Worm (Caenorhabditis elegans) whole organism, L1 larva: ENCODE data around the gene H03G16.1.
A peak's percentile ranks its signal among the peaks of the same experiment; 100 is the strongest.

Source experiments
- Y116A8C.19 ChIP-seq: sonication (generic microtip); optimal IDR thresholded peaks from 2 replicates; lab custom pipeline; 2016; ENCODE audit warnings: missing compliant biosample characterization, missing genetic modification characterization, borderline replicate concordance
- aha-1 ChIP-seq: fragments of 150-350 bp; optimal IDR thresholded peaks from 2 replicates; lab custom pipeline; 2014; ENCODE audit warnings: missing biosample characterization, missing genetic modification characterization
- ama-1 ChIP-seq: fragments of 150-350 bp; optimal IDR thresholded peaks from 2 replicates; lab custom pipeline; 2014
- blmp-1 ChIP-seq: fragments of 150-350 bp; optimal IDR thresholded peaks from 2 replicates; lab custom pipeline; 2014; ENCODE audit warnings: missing biosample characterization, missing genetic modification characterization
- ceh-63 ChIP-seq: fragments of 200-800 bp; sonication (Bioruptor generic); optimal IDR thresholded peaks from 2 replicates; lab custom pipeline; 2018; ENCODE audit warnings: mild to moderate bottlenecking, missing genetic modification characterization, missing compliant biosample characterization
- ceh-82 ChIP-seq, 3 experiments: fragments of 150-350 bp in 1 of 3; sonication (generic microtip) in 2 of 3; optimal IDR thresholded peaks; 2 replicates each; lab custom pipeline; 2014 to 2017; ENCODE audit warnings: missing biosample characterization in 3 of 3, missing genetic modification characterization in 3 of 3
- efl-1 ChIP-seq, 4 experiments: fragments of 150-350 bp; optimal IDR thresholded peaks in 3 of 4; peaks in 1 of 4; 1 replicate in 1 of 4; 2 replicates in 3 of 4; lab custom pipeline; 2014; ENCODE audit warnings: missing biosample characterization in 2 of 4, missing genetic modification characterization in 2 of 4, missing genetic modification reagents in 2 of 4
- elt-2 ChIP-seq: sonication (generic microtip); optimal IDR thresholded peaks from 2 replicates; lab custom pipeline; 2016; ENCODE audit warnings: missing genetic modification characterization, mild to moderate bottlenecking, inconsistent platforms, missing compliant biosample characterization, missing genetic modification reagents
- elt-3 ChIP-seq, 6 experiments: fragments of 150-350 bp in 1 of 6; sonication (generic microtip); optimal IDR thresholded peaks; 2 replicates each; lab custom pipeline; 2017 to 2018; ENCODE audit warnings: missing biosample characterization in 6 of 6, missing genetic modification characterization in 6 of 6, inconsistent platforms in 1 of 6
- fkh-4 ChIP-seq: sonication (generic microtip); optimal IDR thresholded peaks from 2 replicates; lab custom pipeline; 2016; ENCODE audit warnings: missing compliant biosample characterization, missing genetic modification characterization, borderline replicate concordance
- fkh-8 ChIP-seq: sonication (generic microtip); optimal IDR thresholded peaks from 2 replicates; lab custom pipeline; 2016; ENCODE audit warnings: mild to moderate bottlenecking, missing genetic modification characterization, missing compliant biosample characterization
- grh-1 ChIP-seq: fragments of 200-800 bp; sonication (Bioruptor generic); IDR thresholded peaks from 2 replicates; pipeline ENCODE4 v1.3.6; 2022; ENCODE audit warnings: missing genetic modification reagents, missing genetic modification characterization, missing compliant biosample characterization
- irx-1 ChIP-seq: sonication (generic microtip); optimal IDR thresholded peaks from 2 replicates; lab custom pipeline; 2016; ENCODE audit warnings: missing genetic modification characterization, missing compliant biosample characterization
- lin-14 ChIP-seq: fragments of 200-800 bp; sonication (Bioruptor generic); optimal IDR thresholded peaks from 2 replicates; lab custom pipeline; 2018; ENCODE audit warnings: mild to moderate bottlenecking, missing genetic modification characterization, moderate library complexity, missing compliant biosample characterization
- lin-35 ChIP-seq, 2 experiments: fragments of 150-350 bp; optimal IDR thresholded peaks; 2 replicates each; lab custom pipeline; 2014; ENCODE audit warnings: missing biosample characterization in 2 of 2, missing genetic modification characterization in 2 of 2, missing genetic modification reagents in 2 of 2
- lsy-2 ChIP-seq, 2 experiments: fragments of 150-350 bp; optimal IDR thresholded peaks; 2 replicates each; lab custom pipeline; 2014; ENCODE audit warnings: missing biosample characterization in 2 of 2, missing genetic modification characterization in 2 of 2
- mdl-1 ChIP-seq, 2 experiments: fragments of 150-350 bp; optimal IDR thresholded peaks; 2 replicates each; lab custom pipeline; 2014 to 2017; ENCODE audit warnings: missing biosample characterization in 2 of 2, missing genetic modification characterization in 2 of 2, inconsistent platforms in 1 of 2
- nhr-19 ChIP-seq: fragments of 200-800 bp; sonication (Bioruptor generic); conservative IDR thresholded peaks from 2 replicates; pipeline ENCODE4 v1.3.6; 2022; ENCODE audit warnings: missing genetic modification characterization, missing compliant biosample characterization
- nhr-20 ChIP-seq: sonication (generic microtip); optimal IDR thresholded peaks from 2 replicates; lab custom pipeline; 2016; ENCODE audit warnings: mild to moderate bottlenecking, missing genetic modification characterization, missing compliant biosample characterization
- nhr-237 ChIP-seq: fragments of 150-350 bp; optimal IDR thresholded peaks from 2 replicates; lab custom pipeline; 2014; ENCODE audit warnings: missing biosample characterization, missing genetic modification characterization
- nhr-28 ChIP-seq: fragments of 150-350 bp; optimal IDR thresholded peaks from 2 replicates; lab custom pipeline; 2014; ENCODE audit warnings: missing biosample characterization, missing genetic modification characterization
- nhr-47 ChIP-seq: sonication (generic microtip); optimal IDR thresholded peaks from 2 replicates; lab custom pipeline; 2016; ENCODE audit warnings: mild to moderate bottlenecking, missing genetic modification characterization, moderate library complexity, missing compliant biosample characterization
- nhr-71 ChIP-seq: sonication (generic microtip); optimal IDR thresholded peaks from 2 replicates; lab custom pipeline; 2016; ENCODE audit warnings: mild to moderate bottlenecking, missing genetic modification characterization, moderate library complexity, missing compliant biosample characterization
- nhr-76 ChIP-seq: sonication (generic microtip); optimal IDR thresholded peaks from 2 replicates; lab custom pipeline; 2017; ENCODE audit warnings: missing biosample characterization, missing genetic modification characterization
- nhr-85 ChIP-seq: sonication (generic microtip); peaks from one replicate; lab custom pipeline; 2016; ENCODE audit warnings: missing genetic modification characterization, inconsistent platforms, missing compliant biosample characterization
- nhr-90 ChIP-seq: sonication (generic microtip); optimal IDR thresholded peaks from 2 replicates; lab custom pipeline; 2016; ENCODE audit warnings: mild to moderate bottlenecking, missing genetic modification characterization, missing compliant biosample characterization; ENCODE audit not compliant: poor library complexity
- pax-3 ChIP-seq: fragments of 200-800 bp; sonication (Bioruptor generic); optimal IDR thresholded peaks from 2 replicates; lab custom pipeline; 2018; ENCODE audit warnings: mild to moderate bottlenecking, missing genetic modification characterization, moderate library complexity, missing compliant biosample characterization
- pqm-1 ChIP-seq: sonication (generic microtip); optimal IDR thresholded peaks from 3 replicates; lab custom pipeline; 2017; ENCODE audit warnings: missing biosample characterization, missing genetic modification characterization
- rnt-1 ChIP-seq: sonication (generic microtip); optimal IDR thresholded peaks from 2 replicates; lab custom pipeline; 2016; ENCODE audit warnings: mild to moderate bottlenecking, missing genetic modification characterization, moderate library complexity, missing compliant biosample characterization
- skn-1 ChIP-seq: fragments of 150-350 bp; optimal IDR thresholded peaks from 2 replicates; lab custom pipeline; 2014; ENCODE audit warnings: missing biosample characterization, missing genetic modification characterization
- snu-23 ChIP-seq: sonication (generic microtip); optimal IDR thresholded peaks from 2 replicates; lab custom pipeline; 2016; ENCODE audit warnings: missing genetic modification characterization, missing compliant biosample characterization
- swsn-7 ChIP-seq: sonication (generic microtip); optimal IDR thresholded peaks from 2 replicates; lab custom pipeline; 2016; ENCODE audit warnings: missing genetic modification characterization, missing compliant biosample characterization
- tbx-2 ChIP-seq: sonication (generic microtip); optimal IDR thresholded peaks from 2 replicates; lab custom pipeline; 2016; ENCODE audit warnings: missing genetic modification characterization, missing compliant biosample characterization
- unc-130 ChIP-seq: fragments of 150-350 bp; optimal IDR thresholded peaks from 2 replicates; lab custom pipeline; 2017; ENCODE audit warnings: missing biosample characterization, missing genetic modification characterization, inconsistent platforms
- unc-86 ChIP-seq: sonication (generic microtip); optimal IDR thresholded peaks from 2 replicates; lab custom pipeline; 2016; ENCODE audit warnings: missing genetic modification characterization, missing compliant biosample characterization
- vab-15 ChIP-seq: sonication (generic microtip); optimal IDR thresholded peaks from 2 replicates; lab custom pipeline; 2017; ENCODE audit warnings: missing genotype, mild to moderate bottlenecking, missing genetic modification characterization, missing compliant biosample characterization
- ztf-11 ChIP-seq, 2 experiments: sonication (generic microtip); optimal IDR thresholded peaks; 2 replicates each; lab custom pipeline; 2016 to 2017; ENCODE audit warnings: missing genetic modification characterization in 2 of 2, missing biosample characterization in 1 of 2, missing compliant biosample characterization in 1 of 2
- ztf-4 ChIP-seq: fragments of 150-350 bp; optimal IDR thresholded peaks from 2 replicates; lab custom pipeline; 2014; ENCODE audit warnings: missing biosample characterization, missing genetic modification characterization

H03G16.1 gene

DNA sequence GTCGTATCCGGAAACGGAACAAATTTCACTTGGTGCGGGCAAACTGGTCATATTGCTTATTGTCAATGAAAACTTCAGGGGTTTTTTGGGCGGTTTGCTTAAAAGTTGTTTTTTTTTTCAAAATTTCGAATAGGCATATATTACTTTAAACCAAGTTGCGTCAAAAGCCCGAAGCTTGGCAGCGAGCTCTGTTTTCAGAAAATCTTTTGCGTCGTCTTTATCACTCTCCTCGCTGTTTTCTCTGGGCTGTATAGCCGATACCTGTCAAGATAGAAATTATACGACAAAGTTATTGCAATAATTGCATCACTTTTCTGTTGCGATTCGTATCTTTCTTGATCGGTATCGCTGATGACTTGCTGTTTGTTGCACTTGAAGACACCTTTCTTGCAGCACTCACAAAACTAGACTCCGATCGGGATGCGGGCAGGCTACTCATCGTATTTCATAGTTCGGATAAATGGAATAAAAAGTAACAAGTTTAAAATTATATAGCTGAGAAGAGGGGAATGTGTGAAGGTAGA, 22.4 kb downstream of the H03G16.1 start, which contains the start of the genes H40L08.3 and H40L08.9:
Gene H40L08.3 (minus strand): TSS at position 51 of the 524 bp plus-strand sequence.
Gene H40L08.9 (minus strand): TSS at position 439 of the 524 bp plus-strand sequence.
- peak; percentile 47 for TF ChIP-seq nhr-20 (tag; lab: Kevin White, UChicago)
- TF ChIP-seq lin-14 = peak; percentile 21
- TF ChIP-seq nhr-71 (tag; lab: Kevin White, UChicago) = peak; percentile 4
- peak; percentile 3 for TF ChIP-seq rnt-1
- TF ChIP-seq elt-3 (tag; optimal IDR thresholded peaks at IDR 0.05; lab: Kevin White, UChicago) = peak in 2 of 6 experiments; percentile 31 to 35
- TF ChIP-seq Y116A8C.19 (tag; lab: Kevin White, UChicago) = no peak
- TF ChIP-seq unc-86 = no peak
- peak; percentile 72 for TF ChIP-seq nhr-85
- TF ChIP-seq ceh-82 (tag; optimal IDR thresholded peaks at IDR 0.05; lab: Kevin White, UChicago) = no peak
- no peak for TF ChIP-seq elt-2 (tag; lab: Kevin White, UChicago)

DNA sequence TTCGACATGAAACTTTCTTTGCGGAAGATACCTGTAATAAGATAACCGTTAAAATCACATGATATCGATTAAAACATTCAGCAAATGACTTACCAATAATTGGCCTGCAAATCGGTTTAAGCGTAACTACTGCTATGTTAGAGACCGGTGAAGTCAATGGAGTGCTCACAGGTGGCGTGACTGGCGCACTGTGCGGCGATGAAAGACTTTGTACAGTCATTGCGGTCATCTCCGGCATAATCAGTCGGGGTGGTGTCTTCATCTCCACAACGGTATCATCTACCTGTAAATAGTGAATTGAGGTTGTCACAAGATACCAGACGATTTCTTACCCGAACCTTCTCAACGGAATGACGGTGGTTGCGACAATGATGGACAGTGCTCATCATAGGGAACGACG, 23.2 kb downstream of the H03G16.1 start:
- no peak for TF ChIP-seq elt-3 (tag; optimal IDR thresholded peaks at IDR 0.05; lab: Kevin White, UChicago)
- peak in 1 of 2 experiments; percentile 22 for TF ChIP-seq lin-35 (GFP tag; optimal IDR thresholded peaks at IDR 0.05; lab: Kevin White, UChicago)
- no peak for TF ChIP-seq ztf-4 (tag; lab: Kevin White, UChicago)
- TF ChIP-seq nhr-20 (tag; lab: Kevin White, UChicago) = no peak

DNA sequence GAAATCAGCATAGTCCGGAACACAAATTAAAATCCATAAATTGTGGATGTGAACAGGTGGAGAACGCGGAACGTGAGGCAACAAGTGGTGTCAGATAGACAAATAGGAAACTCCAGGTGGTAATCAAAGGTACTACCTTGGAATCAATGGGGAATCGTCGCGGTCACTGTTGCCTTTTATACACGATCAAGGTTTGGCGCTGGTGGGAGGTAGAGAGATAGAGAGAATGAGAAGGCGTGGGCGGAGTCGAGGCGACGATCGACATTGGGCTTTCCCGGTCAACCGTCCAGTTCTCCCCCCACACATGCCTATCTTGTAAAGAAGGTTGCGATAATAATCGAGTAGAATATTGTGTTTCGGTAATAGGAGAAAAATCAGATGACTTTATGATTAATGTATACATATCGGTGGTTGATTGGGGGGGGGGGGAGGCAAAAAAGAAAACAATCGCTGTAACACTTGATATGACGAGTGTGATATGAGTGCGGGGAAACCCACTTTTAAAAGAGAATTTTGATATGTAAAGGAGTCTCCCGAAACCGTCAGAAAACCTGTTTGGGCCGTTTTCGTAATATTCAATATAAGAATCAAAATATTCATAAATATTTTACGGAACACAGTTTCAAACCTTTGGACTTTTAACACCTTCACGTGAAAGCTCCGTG, 24.0 kb downstream of the H03G16.1 start, which contains the start of the genes H40L08.8, H40L08.2 and H40L08.7:
Gene H40L08.8 (minus strand): TSS at position 37 of the 665 bp plus-strand sequence.
Gene H40L08.2 (minus strand): TSS at position 148 of the 665 bp plus-strand sequence.
Gene H40L08.7 (minus strand): TSS at position 148 of the 665 bp plus-strand sequence.
- TF ChIP-seq lin-14 (peak; percentile 74), nhr-19 (GFP tag; lab: Robert Waterston, UW) (peak; percentile 48), nhr-71 (tag; lab: Kevin White, UChicago) (peak; percentile 71), ama-1 (lab: Kevin White, UChicago) (peak; percentile 82), nhr-20 (tag; lab: Kevin White, UChicago) (peak; percentile 82), mdl-1 (tag; optimal IDR thresholded peaks at IDR 0.05; lab: Kevin White, UChicago) (peak in 1 of 2 experiments; percentile 41), lin-35 (GFP tag; optimal IDR thresholded peaks at IDR 0.05; lab: Kevin White, UChicago) (peak in 1 of 2 experiments; percentile 56), snu-23 (peak; percentile 61), lsy-2 (tag; optimal IDR thresholded peaks at IDR 0.05; lab: Kevin White, UChicago) (peak in 1 of 2 experiments; percentile 11), elt-3 (tag; optimal IDR thresholded peaks at IDR 0.05; lab: Kevin White, UChicago) (peak in 3 of 6 experiments; percentile 4 to 32 (median 17)), nhr-47 (tag; lab: Kevin White, UChicago) (peak; percentile 16), nhr-237 (tag; lab: Kevin White, UChicago) (no peak), pax-3 (tag; lab: Kevin White, UChicago) (no peak), ztf-11 (tag; optimal IDR thresholded peaks at IDR 0.05; lab: Kevin White, UChicago) (no peak), nhr-90 (tag; lab: Kevin White, UChicago) (peak; percentile 58), ceh-63 (GFP tag; lab: Kevin White, UChicago) (no peak), irx-1 (tag; lab: Kevin White, UChicago) (no peak), aha-1 (tag; lab: Kevin White, UChicago) (no peak), tbx-2 (tag; lab: Kevin White, UChicago) (peak; percentile 41), grh-1 (peak; percentile 33; the same call in 1 of the 2 replicates), nhr-85 (peak; percentile 90), vab-15 (tag; lab: Kevin White, UChicago) (no peak), nhr-28 (no peak), blmp-1 (peak; percentile 53)
- TF ChIP-seq, all 84 proteins: peak for 16

DNA sequence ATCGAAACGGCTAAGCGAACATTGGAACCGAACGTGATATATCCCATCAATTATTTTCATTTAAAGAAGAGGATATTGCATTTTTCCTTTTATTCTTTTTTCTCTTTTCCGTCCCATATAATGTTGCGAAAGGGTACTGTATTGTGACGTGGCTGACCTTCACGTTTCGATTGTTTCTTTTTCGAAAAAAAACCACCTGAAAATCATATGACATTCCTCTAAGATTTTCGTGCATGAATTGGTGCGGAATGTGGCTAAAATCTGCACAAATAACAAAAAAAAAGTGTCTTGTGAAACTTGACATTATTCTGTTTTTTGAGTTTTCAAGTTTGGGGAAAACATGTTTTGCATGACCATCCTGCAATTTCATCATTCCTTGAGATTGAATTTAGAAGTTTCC, 24.6 kb downstream of the H03G16.1 start:
- TF ChIP-seq fkh-4 (no peak), pqm-1 (no peak), fkh-8 (no peak), unc-130 (no peak), unc-86 (no peak), irx-1 (tag; lab: Kevin White, UChicago) (no peak), nhr-76 (no peak), swsn-7 (no peak), grh-1 (no peak), skn-1 (tag; lab: Kevin White, UChicago) (no peak), aha-1 (tag; lab: Kevin White, UChicago) (no peak), lsy-2 (tag; optimal IDR thresholded peaks at IDR 0.05; lab: Kevin White, UChicago) (no peak), efl-1 (optimal IDR thresholded peaks at IDR 0.05; lab: Kevin White, UChicago) (no peak), efl-1 (GFP tag; optimal IDR thresholded peaks at IDR 0.05 in 1 of 2; lab: Kevin White, UChicago) (no peak)
